Fruit fly (Drosophila melanogaster) whole organism, prepupa: ENCODE measurements around the gene CG15145.

Source experiments
- CG11762 ChIP-seq: fragments of 200-800 bp; sonication (Bioruptor generic); optimal IDR thresholded peaks from 3 replicates; lab custom pipeline; 2016; ENCODE audit warnings: missing biosample characterization, missing genetic modification characterization; ENCODE audit not compliant: insufficient read depth
- CG11902 ChIP-seq: fragments of 200-800 bp; sonication (Bioruptor generic); optimal IDR thresholded peaks from 3 replicates; lab custom pipeline; 2016; ENCODE audit warnings: missing biosample characterization, missing genetic modification characterization
- CG1621 ChIP-seq: fragments of 200-800 bp; sonication (Bioruptor generic); optimal IDR thresholded peaks from 3 replicates; lab custom pipeline; 2018; ENCODE audit warnings: missing biosample characterization, mild to moderate bottlenecking, missing genetic modification characterization
- CG16779 ChIP-seq: fragments of 200-800 bp; sonication (Bioruptor generic); optimal IDR thresholded peaks from 3 replicates; lab custom pipeline; 2017; ENCODE audit warnings: missing biosample characterization, mild to moderate bottlenecking, missing genetic modification characterization
- CG3032 ChIP-seq: fragments of 200-800 bp; optimal IDR thresholded peaks from 2 replicates; lab custom pipeline; 2019; ENCODE audit warnings: missing biosample characterization, mild to moderate bottlenecking, missing genetic modification characterization, moderate library complexity
- CG31627 ChIP-seq: fragments of 200-800 bp; sonication (Bioruptor generic); optimal IDR thresholded peaks from 3 replicates; lab custom pipeline; 2016; ENCODE audit warnings: missing biosample characterization, missing genetic modification characterization
- CG32006 ChIP-seq: fragments of 200-800 bp; sonication (Bioruptor generic); optimal IDR thresholded peaks from 3 replicates; lab custom pipeline; 2017; ENCODE audit warnings: missing biosample characterization, mild to moderate bottlenecking, missing genetic modification characterization
- CG6808 ChIP-seq: fragments of 200-800 bp; sonication (Bioruptor generic); optimal IDR thresholded peaks from 3 replicates; lab custom pipeline; 2017; ENCODE audit warnings: missing biosample characterization, missing genetic modification characterization, mild to moderate bottlenecking, moderate library complexity, missing genetic modification reagents
- CG6854 ChIP-seq: fragments of 200-800 bp; sonication (Bioruptor generic); optimal IDR thresholded peaks from 2 replicates; lab custom pipeline; 2017; ENCODE audit warnings: missing biosample characterization, mild to moderate bottlenecking, missing genetic modification characterization
- CG8119 ChIP-seq: fragments of 200-800 bp; sonication (Bioruptor generic); IDR thresholded peaks from 3 replicates; pipeline ENCODE4 v1.3.6; 2022; ENCODE audit warnings: missing biosample characterization, missing genetic modification characterization
- CG8319 ChIP-seq: fragments of 200-800 bp; sonication (Bioruptor generic); optimal IDR thresholded peaks from 3 replicates; lab custom pipeline; 2016; ENCODE audit warnings: missing biosample characterization, missing genetic modification characterization
- CG8632 ChIP-seq: fragments of 200-800 bp; sonication (Bioruptor generic); optimal IDR thresholded peaks from 3 replicates; lab custom pipeline; 2016; ENCODE audit warnings: missing biosample characterization, missing genetic modification characterization
- Eip78C ChIP-seq: fragments of 200-800 bp; sonication (Bioruptor generic); peaks from one replicate; lab custom pipeline; 2016; ENCODE audit warnings: missing biosample characterization, missing genetic modification characterization
- Eip93F ChIP-seq: fragments of 200-800 bp; sonication (Bioruptor generic); optimal IDR thresholded peaks from 2 replicates; lab custom pipeline; 2016; ENCODE audit warnings: missing biosample characterization, mild to moderate bottlenecking, missing genetic modification characterization
- Ets21C ChIP-seq: fragments of 200-800 bp; sonication (Bioruptor generic); optimal IDR thresholded peaks from 3 replicates; lab custom pipeline; 2016; ENCODE audit warnings: missing biosample characterization, missing genetic modification characterization
- Ets96B ChIP-seq: fragments of 200-800 bp; optimal IDR thresholded peaks from 2 replicates; lab custom pipeline; 2019; ENCODE audit warnings: missing biosample characterization, mild to moderate bottlenecking, missing genetic modification characterization, moderate library complexity
- Gug ChIP-seq: fragments of 200-800 bp; sonication (Bioruptor generic); IDR thresholded peaks from 2 replicates; pipeline ENCODE4 v1.3.6; 2022; ENCODE audit warnings: missing biosample characterization, missing genetic modification characterization
- Hr38 ChIP-seq: sonication (Bioruptor generic); optimal IDR thresholded peaks from 2 replicates; lab custom pipeline; 2016; ENCODE audit warnings: missing biosample characterization, missing genetic modification characterization
- Hr39 ChIP-seq: fragments of 200-800 bp; sonication (Bioruptor generic); optimal IDR thresholded peaks from 2 replicates; lab custom pipeline; 2016; ENCODE audit warnings: missing biosample characterization, missing genetic modification characterization
- Met ChIP-seq: fragments of 200-800 bp; sonication (Bioruptor generic); optimal IDR thresholded peaks from 3 replicates; lab custom pipeline; 2016; ENCODE audit warnings: missing biosample characterization, missing genetic modification characterization
- OdsH ChIP-seq: fragments of 200-800 bp; sonication (Bioruptor generic); optimal IDR thresholded peaks from 3 replicates; lab custom pipeline; 2016; ENCODE audit warnings: missing biosample characterization, missing genetic modification characterization
- Smox ChIP-seq: fragments of 200-800 bp; sonication (Bioruptor generic); optimal IDR thresholded peaks from 3 replicates; lab custom pipeline; 2016; ENCODE audit warnings: missing biosample characterization, missing genetic modification characterization
- Sox102F ChIP-seq: fragments of 200-800 bp; sonication (Bioruptor generic); optimal IDR thresholded peaks from 2 replicates; lab custom pipeline; 2016; ENCODE audit warnings: missing biosample characterization, mild to moderate bottlenecking, missing genetic modification characterization
- dac ChIP-seq: fragments of 200-800 bp; sonication (Bioruptor generic); optimal IDR thresholded peaks from 2 replicates; lab custom pipeline; 2017; ENCODE audit warnings: missing biosample characterization, mild to moderate bottlenecking, missing genetic modification characterization
- dsx ChIP-seq: fragments of 200-800 bp; optimal IDR thresholded peaks from 3 replicates; lab custom pipeline; 2019; ENCODE audit warnings: missing biosample characterization, mild to moderate bottlenecking, missing genetic modification characterization, moderate library complexity; ENCODE audit not compliant: poor library complexity, severe bottlenecking
- eg ChIP-seq: fragments of 200-800 bp; sonication (Bioruptor generic); IDR thresholded peaks from 3 replicates; pipeline ENCODE4 v1.3.6; 2022; ENCODE audit warnings: missing biosample characterization, missing genetic modification characterization
- esn ChIP-seq: fragments of 200-800 bp; sonication (Bioruptor generic); optimal IDR thresholded peaks from 2 replicates; lab custom pipeline; 2016; ENCODE audit warnings: missing biosample characterization, mild to moderate bottlenecking, missing genetic modification characterization, moderate library complexity
- fd85E ChIP-seq: fragments of 200-800 bp; sonication (Bioruptor generic); optimal IDR thresholded peaks from 3 replicates; lab custom pipeline; 2016; ENCODE audit warnings: missing biosample characterization, missing genetic modification characterization
- fkh ChIP-seq: fragments of 200-800 bp; sonication (Bioruptor generic); optimal IDR thresholded peaks from 3 replicates; lab custom pipeline; 2017; ENCODE audit warnings: missing biosample characterization, mild to moderate bottlenecking, missing genetic modification characterization, moderate library complexity
- lz ChIP-seq: fragments of 200-800 bp; sonication (Bioruptor generic); optimal IDR thresholded peaks from 3 replicates; lab custom pipeline; 2016; ENCODE audit warnings: missing biosample characterization, missing genetic modification characterization
- net ChIP-seq: fragments of 200-800 bp; sonication (Bioruptor generic); optimal IDR thresholded peaks from 3 replicates; lab custom pipeline; 2016; ENCODE audit warnings: missing biosample characterization, missing genetic modification characterization
- pdm3 ChIP-seq: fragments of 200-800 bp; sonication (Bioruptor generic); optimal IDR thresholded peaks from 3 replicates; lab custom pipeline; 2016; ENCODE audit warnings: missing biosample characterization, missing genetic modification characterization
- spab ChIP-seq: fragments of 200-800 bp; sonication (Bioruptor generic); optimal IDR thresholded peaks from 2 replicates; lab custom pipeline; 2017; ENCODE audit warnings: missing biosample characterization, mild to moderate bottlenecking, missing genetic modification characterization, missing genetic modification reagents
- ss ChIP-seq, 2 experiments: fragments of 200-800 bp; sonication (Bioruptor generic); optimal IDR thresholded peaks; 2 replicates in 1 of 2; 3 replicates in 1 of 2; lab custom pipeline; 2017 to 2018; ENCODE audit warnings: mild to moderate bottlenecking in 2 of 2, missing biosample characterization in 2 of 2, missing genetic modification characterization in 2 of 2, moderate library complexity in 1 of 2
- svp ChIP-seq: fragments of 200-800 bp; sonication (Bioruptor generic); peaks from one replicate; lab custom pipeline; 2016; ENCODE audit warnings: missing biosample characterization, missing genetic modification characterization

CG15145 gene

DNA sequence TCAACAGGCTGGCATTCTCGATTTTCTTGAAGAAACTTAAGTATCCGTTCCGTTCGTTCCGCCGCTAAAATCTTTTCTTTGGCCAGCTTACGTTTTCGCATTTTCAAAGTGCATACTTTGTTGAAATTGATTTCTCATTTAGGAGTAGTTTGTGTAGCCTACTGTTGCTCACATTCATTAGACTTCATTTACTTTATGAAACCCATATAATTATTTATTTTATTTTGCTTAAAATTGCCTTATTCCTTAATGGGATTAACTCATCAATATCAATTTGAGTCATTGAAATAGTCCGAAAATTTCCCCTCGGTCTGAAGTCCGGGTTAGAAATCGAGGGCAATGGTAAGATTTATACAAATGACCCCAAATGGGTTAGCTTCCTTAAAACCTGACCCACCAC, at the start of gene CG15145:
Gene CG15145 (minus strand): TSS at position 101 of the 400 bp plus-strand sequence.
- TF ChIP-seq net (GFP tag; lab: Kevin White, UChicago) (no peak), CG8632 (no peak), Hr39 (GFP tag; lab: Kevin White, UChicago) (no peak), CG1621 (tag; lab: Kevin White, UChicago) (no peak), CG6808 (no peak), eg (GFP tag; lab: Robert Waterston, UW) (no peak), CG3032 (tag; lab: Kevin White, UChicago) (no peak), CG11902 (GFP tag; lab: Kevin White, UChicago) (no peak), fd85E (GFP tag; lab: Kevin White, UChicago) (no peak), lz (no peak), CG11762 (no peak), fkh (GFP tag; lab: Kevin White, UChicago) (no peak), Gug (GFP tag; lab: Robert Waterston, UW) (no peak), CG16779 (tag; lab: Kevin White, UChicago) (no peak), esn (GFP tag; lab: Kevin White, UChicago) (no peak), svp (GFP tag; lab: Kevin White, UChicago) (no peak), Hr38 (GFP tag; lab: Kevin White, UChicago) (no peak)

dm6 chr2L:17574337-17574912, 42.4 kb upstream of the CG15145 start:
- TF ChIP-seq ss (GFP tag; optimal IDR thresholded peaks at IDR 0.05; lab: Kevin White, UChicago) (no peak), OdsH (GFP tag; lab: Kevin White, UChicago) (no peak), Met (GFP tag; lab: Kevin White, UChicago) (no peak), Smox (GFP tag; lab: Kevin White, UChicago) (no peak)

DNA sequence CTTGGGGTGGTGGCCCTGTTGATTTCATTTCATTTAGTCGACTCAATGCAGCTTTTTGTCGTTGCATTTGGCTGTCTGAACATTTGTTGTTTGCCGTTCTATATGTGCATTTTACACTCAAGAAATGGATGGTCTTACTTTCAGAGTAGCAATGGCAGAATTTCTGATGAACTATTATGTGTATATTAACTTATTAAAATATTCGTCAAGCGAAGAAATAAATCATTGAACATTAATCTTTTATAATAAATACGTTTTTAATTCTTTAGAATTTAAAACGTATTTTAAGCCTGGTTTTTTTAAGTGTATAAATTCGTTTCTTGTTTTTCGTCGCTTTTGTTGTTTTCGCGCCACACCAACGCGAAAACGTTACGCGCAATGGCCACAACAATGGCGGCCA, 41.0 kb upstream of the CG15145 start:
- TF ChIP-seq Ets21C (GFP tag; lab: Kevin White, UChicago) (no peak), CG11762 (no peak), CG6808 (no peak), Sox102F (GFP tag; lab: Kevin White, UChicago) (no peak), CG6854 (GFP tag; lab: Kevin White, UChicago) (no peak), svp (GFP tag; lab: Kevin White, UChicago) (peak; percentile 65), dsx (GFP tag; lab: Kevin White, UChicago) (no peak), CG31627 (peak; percentile 18), ss (GFP tag; optimal IDR thresholded peaks at IDR 0.05; lab: Kevin White, UChicago) (peak in 1 of 2 experiments; percentile 14), Eip78C (GFP tag; lab: Kevin White, UChicago) (peak; percentile 65), Eip93F (no peak), dac (GFP tag; lab: Kevin White, UChicago) (no peak), pdm3 (GFP tag; lab: Kevin White, UChicago) (no peak), CG8119 (GFP tag; lab: Robert Waterston, UW) (no peak), CG8632 (no peak), spab (GFP tag; lab: Kevin White, UChicago) (no peak), Hr38 (GFP tag; lab: Kevin White, UChicago) (no peak), esn (GFP tag; lab: Kevin White, UChicago) (peak; percentile 28), Ets96B (peak; percentile 32), CG32006 (GFP tag; lab: Kevin White, UChicago) (peak; percentile 27)

- no peak for TF ChIP-seq CG8319 (GFP tag; lab: Kevin White, UChicago)
These were observed 33.7 kb upstream of the CG15145 start for dm6 chr2L:17565734-17566133.
